Worm (Caenorhabditis elegans) whole organism, L4 larva: ENCODE data around the gene fbxb-33.

Experiments used
- F10B5.3 ChIP-seq: sonication (generic microtip); optimal IDR thresholded peaks from 2 replicates; lab custom pipeline; 2016; ENCODE audit warnings: mild to moderate bottlenecking, missing genetic modification characterization, missing compliant biosample characterization
- R02D3.7 ChIP-seq: fragments of 150-350 bp; sonication (generic microtip); optimal IDR thresholded peaks from 3 replicates; lab custom pipeline; 2014; ENCODE audit warnings: missing biosample characterization, missing genetic modification characterization
- T26A8.4 ChIP-seq: fragments of 200-800 bp; sonication (Bioruptor generic); IDR thresholded peaks from 2 replicates; pipeline ENCODE4 v1.3.6; 2022; ENCODE audit warnings: missing genetic modification characterization, missing compliant biosample characterization
- Y48G9A.11 ChIP-seq: fragments of 200-800 bp; sonication (Bioruptor generic); IDR thresholded peaks from 2 replicates; pipeline ENCODE4 v1.3.6; 2022; ENCODE audit warnings: missing genetic modification reagents, missing genetic modification characterization, missing compliant biosample characterization
- Y5F2A.4 ChIP-seq: fragments of 200-800 bp; sonication (Bioruptor generic); optimal IDR thresholded peaks from 2 replicates; lab custom pipeline; 2018; ENCODE audit warnings: mild to moderate bottlenecking, missing genetic modification characterization, missing compliant biosample characterization
- Y75B8A.6 ChIP-seq: fragments of 200-800 bp; sonication (Bioruptor generic); IDR thresholded peaks from 2 replicates; pipeline ENCODE4 v1.3.6; 2022; ENCODE audit warnings: missing genetic modification reagents, missing genetic modification characterization, missing compliant biosample characterization
- ZK546.5 ChIP-seq, 2 experiments: sonication (generic microtip); optimal IDR thresholded peaks; 2 replicates each; lab custom pipeline; 2017; ENCODE audit warnings: missing biosample characterization in 2 of 2, missing genetic modification characterization in 2 of 2
- arid-1 ChIP-seq: fragments of 200-800 bp; sonication (Bioruptor generic); conservative IDR thresholded peaks from 2 replicates; pipeline ENCODE4 v1.3.6; 2022; ENCODE audit warnings: missing genetic modification reagents, missing genetic modification characterization, missing compliant biosample characterization
- ceh-20 ChIP-seq: fragments of 200-800 bp; sonication (Bioruptor generic); IDR thresholded peaks from 2 replicates; pipeline ENCODE4 v1.3.6; 2022; ENCODE audit warnings: missing genetic modification reagents, missing genetic modification characterization, missing compliant biosample characterization
- ceh-44 ChIP-seq: fragments of 200-800 bp; sonication (Bioruptor generic); IDR thresholded peaks from 2 replicates; pipeline ENCODE4 v1.3.6; 2022; ENCODE audit warnings: missing genetic modification reagents, missing genetic modification characterization, missing compliant biosample characterization
- ceh-82 ChIP-seq: sonication (generic microtip); optimal IDR thresholded peaks from 2 replicates; lab custom pipeline; 2017; ENCODE audit warnings: missing biosample characterization, missing genetic modification characterization
- cey-2 ChIP-seq: sonication (generic microtip); optimal IDR thresholded peaks from 3 replicates; lab custom pipeline; 2017; ENCODE audit warnings: missing genetic modification characterization, mild to moderate bottlenecking, missing compliant biosample characterization, antibody characterized with exemption, borderline replicate concordance; ENCODE audit not compliant: insufficient read depth
- daf-12 ChIP-seq: fragments of 150-350 bp; optimal IDR thresholded peaks from 2 replicates; lab custom pipeline; 2014; ENCODE audit warnings: missing biosample characterization, missing genetic modification reagents, missing genetic modification characterization
- daf-19 ChIP-seq: fragments of 200-800 bp; sonication (Bioruptor generic); conservative IDR thresholded peaks from 2 replicates; pipeline ENCODE4 v1.3.6; 2022; ENCODE audit warnings: missing genetic modification characterization, missing compliant biosample characterization
- daf-8 ChIP-seq: fragments of 200-800 bp; sonication (Bioruptor generic); IDR thresholded peaks from 2 replicates; pipeline ENCODE4 v1.3.6; 2022; ENCODE audit warnings: missing genetic modification characterization, missing compliant biosample characterization
- duxl-1 ChIP-seq: sonication (generic microtip); optimal IDR thresholded peaks from 2 replicates; lab custom pipeline; 2016; ENCODE audit warnings: mild to moderate bottlenecking, missing genetic modification characterization, moderate library complexity, missing compliant biosample characterization; ENCODE audit not compliant: poor library complexity
- dve-1 ChIP-seq: sonication (generic microtip); optimal IDR thresholded peaks from 2 replicates; lab custom pipeline; 2017; ENCODE audit warnings: antibody characterized with exemption, mild to moderate bottlenecking, missing genetic modification characterization, missing compliant biosample characterization; ENCODE audit not compliant: insufficient read depth
- egl-27 ChIP-seq: sonication (generic microtip); optimal IDR thresholded peaks from 3 replicates; lab custom pipeline; 2017; ENCODE audit warnings: missing biosample characterization, missing genetic modification reagents, missing genetic modification characterization
- egl-43 ChIP-seq: fragments of 200-800 bp; sonication (Bioruptor generic); IDR thresholded peaks from 2 replicates; pipeline ENCODE4 v1.3.6; 2022; ENCODE audit warnings: missing genetic modification reagents, missing genetic modification characterization, missing compliant biosample characterization
- fkh-10 ChIP-seq: fragments of 150-350 bp; optimal IDR thresholded peaks from 2 replicates; lab custom pipeline; 2014; ENCODE audit warnings: missing biosample characterization, missing genetic modification reagents, missing genetic modification characterization
- gei-8 ChIP-seq: fragments of 200-800 bp; sonication (Bioruptor generic); optimal IDR thresholded peaks from 2 replicates; lab custom pipeline; 2018; ENCODE audit warnings: mild to moderate bottlenecking, missing genetic modification characterization, missing compliant biosample characterization
- hlh-30 ChIP-seq: sonication (generic microtip); optimal IDR thresholded peaks from 2 replicates; lab custom pipeline; 2017; ENCODE audit warnings: antibody characterized with exemption, mild to moderate bottlenecking, missing genetic modification characterization, missing compliant biosample characterization; ENCODE audit not compliant: insufficient read depth
- lin-13 ChIP-seq: fragments of 150-350 bp; optimal IDR thresholded peaks from 2 replicates; lab custom pipeline; 2014; ENCODE audit warnings: missing biosample characterization, missing genetic modification reagents, missing genetic modification characterization
- madf-5 ChIP-seq, 2 experiments: fragments of 200-800 bp; sonication (Bioruptor generic); IDR thresholded peaks; 2 replicates each; pipeline ENCODE4 v1.3.6; 2022; ENCODE audit warnings: missing compliant biosample characterization in 2 of 2, missing genetic modification characterization in 2 of 2
- mdl-1 ChIP-seq, 2 experiments: fragments of 150-350 bp in 1 of 2; sonication (generic microtip) in 1 of 2; optimal IDR thresholded peaks; 2 replicates each; lab custom pipeline; 2014 to 2017; ENCODE audit warnings: missing biosample characterization in 2 of 2, missing genetic modification characterization in 2 of 2
- mes-2 ChIP-seq: sonication (generic microtip); optimal IDR thresholded peaks from 2 replicates; lab custom pipeline; 2016; ENCODE audit warnings: missing genotype, mild to moderate bottlenecking, missing genetic modification characterization, missing compliant biosample characterization; ENCODE audit not compliant: poor library complexity, severe bottlenecking
- nhr-237 ChIP-seq: sonication (generic microtip); optimal IDR thresholded peaks from 2 replicates; lab custom pipeline; 2017; ENCODE audit warnings: missing biosample characterization, missing genetic modification characterization
- nhr-41 ChIP-seq: fragments of 200-800 bp; sonication (Bioruptor generic); IDR thresholded peaks from 2 replicates; pipeline ENCODE4 v1.3.6; 2022; ENCODE audit warnings: missing genetic modification reagents, missing genetic modification characterization, missing compliant biosample characterization
- nhr-6 ChIP-seq: fragments of 150-350 bp; optimal IDR thresholded peaks from 2 replicates; lab custom pipeline; 2014; ENCODE audit warnings: missing biosample characterization, missing genetic modification characterization
- pqm-1 ChIP-seq: sonication (generic microtip); optimal IDR thresholded peaks from 2 replicates; lab custom pipeline; 2017; ENCODE audit warnings: missing biosample characterization, missing genetic modification characterization
- skn-1 ChIP-seq: fragments of 150-350 bp; optimal IDR thresholded peaks from 2 replicates; lab custom pipeline; 2014; ENCODE audit warnings: missing biosample characterization, missing genetic modification characterization
- snpc-1.2 ChIP-seq: fragments of 200-800 bp; sonication (Bioruptor generic); IDR thresholded peaks from 2 replicates; pipeline ENCODE4 v1.3.6; 2022; ENCODE audit warnings: missing genetic modification reagents, missing genetic modification characterization, missing compliant biosample characterization
- snpc-4 ChIP-seq: fragments of 150-350 bp; optimal IDR thresholded peaks from 2 replicates; lab custom pipeline; 2014; ENCODE audit warnings: missing biosample characterization, missing genetic modification characterization
- tra-1 ChIP-seq: fragments of 200-800 bp; sonication (Bioruptor generic); IDR thresholded peaks from 2 replicates; pipeline ENCODE4 v1.3.6; 2022; ENCODE audit warnings: missing genetic modification reagents, missing genetic modification characterization, missing compliant biosample characterization
- unc-130 ChIP-seq: sonication (generic microtip); optimal IDR thresholded peaks from 2 replicates; lab custom pipeline; 2016; ENCODE audit warnings: missing genetic modification reagents, missing genetic modification characterization, missing compliant biosample characterization
- unc-62 ChIP-seq, 3 experiments: fragments of 150-350 bp in 1 of 3; sonication (generic microtip); optimal IDR thresholded peaks in 2 of 3; peaks in 1 of 3; 1 replicate in 1 of 3; 2 replicates in 2 of 3; lab custom pipeline; 2014 to 2017; ENCODE audit warnings: missing biosample characterization in 3 of 3, missing genetic modification characterization in 3 of 3, missing genetic modification reagents in 3 of 3, missing genotype in 1 of 3
- zip-2 ChIP-seq: fragments of 150-350 bp; optimal IDR thresholded peaks from 2 replicates; lab custom pipeline; 2014; ENCODE audit warnings: missing biosample characterization, missing genetic modification characterization
- ztf-7 ChIP-seq: fragments of 150-350 bp; optimal IDR thresholded peaks from 2 replicates; lab custom pipeline; 2014; ENCODE audit warnings: missing biosample characterization, missing genetic modification characterization

The fbxb-33 gene

DNA sequence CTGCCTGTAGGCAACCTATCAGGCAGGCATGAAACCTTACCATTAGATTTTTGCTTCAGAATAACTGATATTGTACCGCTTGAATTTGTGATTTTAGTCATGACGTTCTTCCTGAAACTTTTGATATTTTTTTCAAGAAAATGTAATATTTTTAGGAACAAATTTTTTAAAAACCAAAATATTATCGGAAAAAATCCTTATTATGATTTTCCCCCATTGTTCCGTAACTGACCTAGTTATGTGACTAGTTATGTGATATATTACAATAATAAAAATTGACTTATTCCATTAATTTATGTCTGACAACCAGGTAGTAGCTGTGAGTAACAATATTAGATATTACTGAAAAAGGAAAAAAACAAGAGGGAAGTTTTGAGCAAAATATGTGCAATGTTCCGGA, 23.7 kb downstream of the fbxb-33 start, which contains the start of gene srx-98:
Gene srx-98, minus strand, starts transcription at position 101 of the 400 bp plus-strand sequence.
- TF ChIP-seq hlh-30 (tag; lab: Kevin White, UChicago) (no peak), daf-19 (GFP tag; lab: Robert Waterston, UW) (no peak), dve-1 (tag; lab: Kevin White, UChicago) (no peak), Y75B8A.6 (GFP tag; lab: Robert Waterston, UW) (no peak), fkh-10 (no peak), arid-1 (GFP tag; lab: Robert Waterston, UW) (no peak), zip-2 (no peak), nhr-41 (GFP tag; lab: Robert Waterston, UW) (no peak), skn-1 (tag; lab: Kevin White, UChicago) (no peak), T26A8.4 (GFP tag; lab: Robert Waterston, UW) (no peak), duxl-1 (tag; lab: Kevin White, UChicago) (no peak), ceh-44 (GFP tag; lab: Robert Waterston, UW) (no peak), F10B5.3 (tag; lab: Kevin White, UChicago) (no peak)

DNA sequence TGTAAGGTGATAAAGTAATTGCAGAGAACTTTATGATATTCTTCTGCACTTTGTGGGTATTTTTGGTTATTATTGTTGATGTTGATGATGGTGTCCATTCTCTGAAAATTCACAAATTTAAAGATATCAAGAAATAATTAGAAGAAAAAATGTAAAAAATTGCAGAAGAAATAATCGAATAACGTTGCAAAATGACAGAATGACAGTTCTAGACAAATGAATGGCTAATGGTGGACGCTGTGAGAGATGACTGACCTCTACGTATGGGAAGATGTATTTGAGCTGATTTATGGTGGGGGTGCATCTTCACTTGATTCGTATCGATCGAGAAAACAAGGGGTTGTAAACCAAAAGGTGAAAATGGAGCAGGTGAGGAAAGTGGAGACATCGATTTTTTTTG, 26.3 kb downstream of the fbxb-33 start, which contains the start of gene sea-1:
Gene sea-1, minus strand, starts transcription at position 101 of the 400 bp plus-strand sequence.
- no peak for TF ChIP-seq mdl-1 (tag; optimal IDR thresholded peaks at IDR 0.05; lab: Kevin White, UChicago)
- TF ChIP-seq ceh-82 (tag; lab: Kevin White, UChicago), result no peak
- TF ChIP-seq dve-1 (tag; lab: Kevin White, UChicago), result no peak
- TF ChIP-seq tra-1 (GFP tag; lab: Robert Waterston, UW), result no peak
- no peak for TF ChIP-seq R02D3.7 (tag; lab: Kevin White, UChicago)
- TF ChIP-seq unc-130 (GFP tag; lab: Kevin White, UChicago), result no peak
- TF ChIP-seq, all 104 proteins: peak for 0

DNA sequence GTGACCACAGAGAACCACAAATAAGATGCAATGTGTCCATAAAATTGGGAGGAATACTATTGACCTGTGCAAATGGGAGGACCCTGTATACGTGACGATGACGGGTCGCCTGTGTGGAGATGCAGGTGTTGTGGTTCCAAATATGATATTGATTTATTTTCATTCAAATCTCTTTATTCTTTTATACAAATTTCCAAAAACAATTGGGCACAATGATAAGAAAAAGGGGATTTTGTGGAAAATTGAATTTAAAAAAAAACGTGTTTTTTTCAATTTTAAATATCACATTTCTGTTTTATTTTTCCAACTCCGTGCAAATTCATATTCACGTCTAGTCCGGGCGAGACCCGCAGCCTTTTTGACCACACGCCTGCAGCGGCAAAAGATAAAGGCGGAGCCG, 28.0 kb downstream of the fbxb-33 start, which contains the start of gene F19B10.2:
Gene F19B10.2, plus strand, starts transcription at position 301 of the 400 bp plus-strand sequence.
- TF ChIP-seq cey-2 (tag; lab: Kevin White, UChicago), result no peak
- TF ChIP-seq ceh-82 (tag; lab: Kevin White, UChicago), result no peak

DNA sequence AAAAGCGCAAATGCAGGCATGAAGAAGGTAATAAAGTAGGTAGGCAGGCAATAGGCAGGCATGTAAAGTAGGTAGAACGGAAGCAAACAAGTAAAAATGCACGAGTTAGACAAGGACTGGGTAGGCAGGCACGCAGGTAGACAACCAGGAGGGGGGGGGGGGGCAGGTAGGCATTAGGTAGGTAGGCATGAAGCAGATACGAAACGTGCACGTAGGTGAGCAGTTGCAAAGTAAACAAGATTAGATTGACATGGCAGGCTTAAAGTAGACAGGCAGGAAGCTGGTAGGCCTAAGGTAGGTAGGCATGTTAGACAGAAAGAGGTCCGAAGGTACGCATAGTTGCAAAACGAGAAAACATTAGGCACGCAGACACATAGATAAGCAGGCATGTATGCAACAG, 31.8 kb downstream of the fbxb-33 start:
- TF ChIP-seq Y5F2A.4 (GFP tag; lab: Kevin White, UChicago), result no peak
- TF ChIP-seq unc-62 (GFP tag; optimal IDR thresholded peaks at IDR 0.05 in 1 of 2; lab: Kevin White, UChicago), result peak in 1 of 2 experiments; percentile 92
- no peak for TF ChIP-seq unc-62 (tag; optimal IDR thresholded peaks at IDR 0.05; lab: Kevin White, UChicago)

DNA sequence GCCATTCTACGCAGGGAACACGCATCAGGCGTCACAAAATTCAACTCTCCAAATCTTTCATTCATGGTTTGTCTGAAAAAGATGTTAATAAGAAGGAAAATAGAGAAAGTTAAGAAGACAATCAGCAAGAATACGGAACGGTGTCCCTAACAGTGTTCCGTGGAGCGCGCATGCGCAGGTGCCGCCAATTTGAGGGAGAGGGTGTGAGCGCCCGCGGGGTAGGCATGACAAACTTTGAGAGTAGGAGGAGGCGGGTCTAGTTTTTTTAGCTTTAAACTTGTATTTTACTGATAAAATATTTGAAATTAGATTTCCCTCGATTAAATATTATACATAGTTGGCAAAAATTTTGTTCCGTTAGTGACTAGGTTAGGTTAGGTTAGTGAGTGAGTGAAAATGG, 33.2 kb downstream of the fbxb-33 start:
- TF ChIP-seq madf-5 (GFP tag; IDR thresholded peaks at IDR 0.05; lab: Robert Waterston, UW) (no peak), snpc-1.2 (GFP tag; lab: Robert Waterston, UW) (no peak), Y75B8A.6 (GFP tag; lab: Robert Waterston, UW) (no peak), lin-13 (GFP tag; lab: Kevin White, UChicago) (no peak), daf-19 (GFP tag; lab: Robert Waterston, UW) (no peak), pqm-1 (tag; lab: Kevin White, UChicago) (no peak), daf-8 (no peak), nhr-6 (tag; lab: Kevin White, UChicago) (no peak), snpc-4 (tag; lab: Kevin White, UChicago) (no peak), egl-27 (tag; lab: Kevin White, UChicago) (no peak), daf-12 (tag; lab: Kevin White, UChicago) (no peak), ztf-7 (tag; lab: Kevin White, UChicago) (no peak), egl-43 (GFP tag; lab: Robert Waterston, UW) (no peak), ceh-20 (no peak), ZK546.5 (tag; optimal IDR thresholded peaks at IDR 0.05; lab: Kevin White, UChicago) (no peak), nhr-237 (tag; lab: Kevin White, UChicago) (no peak), Y48G9A.11 (GFP tag; lab: Robert Waterston, UW) (no peak), mes-2 (no peak), gei-8 (GFP tag; lab: Kevin White, UChicago) (no peak)
